Worm (Caenorhabditis elegans) whole organism, L3 larva: ENCODE results near the gene R08C7.8.

Source experiments
- R02D3.7 ChIP-seq: fragments of 150-350 bp; optimal IDR thresholded peaks from 2 replicates; lab custom pipeline; 2014; ENCODE audit warnings: missing biosample characterization, missing genetic modification characterization
- ZK546.5 ChIP-seq: sonication (generic microtip); optimal IDR thresholded peaks from 2 replicates; lab custom pipeline; 2017; ENCODE audit warnings: missing biosample characterization, missing genetic modification characterization
- aly-2 ChIP-seq: fragments of 150-350 bp; optimal IDR thresholded peaks from 2 replicates; lab custom pipeline; 2014; ENCODE audit warnings: missing biosample characterization, missing genetic modification characterization
- ama-1 ChIP-seq: fragments of 150-350 bp; optimal IDR thresholded peaks from 2 replicates; lab custom pipeline; 2018
- ceh-16 ChIP-seq: sonication (generic microtip); optimal IDR thresholded peaks from 2 replicates; lab custom pipeline; 2017; ENCODE audit warnings: missing biosample characterization, missing genetic modification characterization
- ceh-28 ChIP-seq: fragments of 150-350 bp; optimal IDR thresholded peaks from 2 replicates; lab custom pipeline; 2014; ENCODE audit warnings: missing biosample characterization, missing genetic modification reagents, missing genetic modification characterization
- ceh-82 ChIP-seq: fragments of 150-350 bp; optimal IDR thresholded peaks from 2 replicates; lab custom pipeline; 2014; ENCODE audit warnings: missing biosample characterization, missing genetic modification characterization
- ceh-9 ChIP-seq: sonication (generic microtip); optimal IDR thresholded peaks from 2 replicates; lab custom pipeline; 2018; ENCODE audit warnings: missing biosample characterization, missing genetic modification characterization
- daf-12 ChIP-seq: fragments of 150-350 bp; optimal IDR thresholded peaks from 2 replicates; lab custom pipeline; 2014; ENCODE audit warnings: missing biosample characterization, missing genetic modification reagents, missing genetic modification characterization
- egl-27 ChIP-seq: sonication (generic microtip); optimal IDR thresholded peaks from 4 replicates; lab custom pipeline; 2017; ENCODE audit warnings: missing biosample characterization, missing genetic modification reagents, missing genetic modification characterization
- egl-5 ChIP-seq: fragments of 150-350 bp; optimal IDR thresholded peaks from 2 replicates; lab custom pipeline; 2017; ENCODE audit warnings: missing biosample characterization, missing genetic modification reagents, missing genetic modification characterization, inconsistent platforms
- elt-1 ChIP-seq: fragments of 150-350 bp; optimal IDR thresholded peaks from 2 replicates; lab custom pipeline; 2014; ENCODE audit warnings: missing biosample characterization, missing genetic modification characterization
- elt-2 ChIP-seq: sonication (generic microtip); optimal IDR thresholded peaks from 2 replicates; lab custom pipeline; 2016; ENCODE audit warnings: missing genetic modification reagents, mild to moderate bottlenecking, missing genetic modification characterization, missing compliant biosample characterization
- elt-3 ChIP-seq, 3 experiments: fragments of 150-350 bp in 1 of 3; sonication (generic microtip) in 2 of 3; optimal IDR thresholded peaks; 2 replicates in 2 of 3; 4 replicates in 1 of 3; lab custom pipeline; 2014 to 2017; ENCODE audit warnings: missing biosample characterization in 3 of 3, missing genetic modification characterization in 3 of 3
- eor-1 ChIP-seq, 2 experiments: fragments of 150-350 bp; optimal IDR thresholded peaks; 2 replicates each; lab custom pipeline; 2014 to 2018; ENCODE audit warnings: missing biosample characterization in 2 of 2, missing genetic modification characterization in 2 of 2
- fkh-10 ChIP-seq: sonication (generic microtip); optimal IDR thresholded peaks from 2 replicates; lab custom pipeline; 2017; ENCODE audit warnings: missing biosample characterization, missing genetic modification reagents, missing genetic modification characterization
- fkh-2 ChIP-seq: fragments of 150-350 bp; optimal IDR thresholded peaks from 2 replicates; lab custom pipeline; 2014; ENCODE audit warnings: missing biosample characterization, missing genetic modification reagents, missing genetic modification characterization
- fos-1 ChIP-seq: fragments of 150-350 bp; optimal IDR thresholded peaks from 2 replicates; lab custom pipeline; 2014; ENCODE audit warnings: missing biosample characterization, missing genetic modification characterization
- hmg-11 ChIP-seq: sonication (generic microtip); optimal IDR thresholded peaks from 2 replicates; lab custom pipeline; 2016; ENCODE audit warnings: missing genetic modification characterization, missing compliant biosample characterization
- jun-1 ChIP-seq: fragments of 150-350 bp; optimal IDR thresholded peaks from 2 replicates; lab custom pipeline; 2014; ENCODE audit warnings: missing biosample characterization, missing genetic modification reagents, missing genetic modification characterization
- lin-15B ChIP-seq: fragments of 150-350 bp; optimal IDR thresholded peaks from 2 replicates; lab custom pipeline; 2014; ENCODE audit warnings: missing biosample characterization, missing genetic modification characterization
- lin-39 ChIP-seq: fragments of 150-350 bp; optimal IDR thresholded peaks from 2 replicates; lab custom pipeline; 2018; ENCODE audit warnings: missing biosample characterization, missing genetic modification reagents, missing genetic modification characterization
- lsy-12 ChIP-seq: sonication (generic microtip); optimal IDR thresholded peaks from 2 replicates; lab custom pipeline; 2016; ENCODE audit warnings: mild to moderate bottlenecking, missing genetic modification characterization, missing compliant biosample characterization
- mdl-1 ChIP-seq: fragments of 150-350 bp; optimal IDR thresholded peaks from 2 replicates; lab custom pipeline; 2014; ENCODE audit warnings: missing biosample characterization, missing genetic modification characterization
- mml-1 ChIP-seq: fragments of 150-350 bp; sonication (generic microtip); optimal IDR thresholded peaks from 3 replicates; lab custom pipeline; 2014; ENCODE audit warnings: missing biosample characterization, missing genetic modification characterization
- nfya-1 ChIP-seq: sonication (generic microtip); optimal IDR thresholded peaks from 2 replicates; lab custom pipeline; 2017; ENCODE audit warnings: missing genetic modification characterization, mild to moderate bottlenecking, missing compliant biosample characterization, antibody characterized with exemption, moderate library complexity; ENCODE audit not compliant: insufficient read depth
- nhr-11 ChIP-seq: fragments of 150-350 bp; optimal IDR thresholded peaks from 2 replicates; lab custom pipeline; 2014; ENCODE audit warnings: missing biosample characterization, missing genetic modification characterization
- nhr-12 ChIP-seq: fragments of 150-350 bp; optimal IDR thresholded peaks from 2 replicates; lab custom pipeline; 2014; ENCODE audit warnings: missing biosample characterization, missing genetic modification characterization
- nhr-23 ChIP-seq: fragments of 150-350 bp; optimal IDR thresholded peaks from 2 replicates; lab custom pipeline; 2014; ENCODE audit warnings: missing biosample characterization, missing genetic modification reagents, missing genetic modification characterization
- nhr-237 ChIP-seq: fragments of 150-350 bp; optimal IDR thresholded peaks from 2 replicates; lab custom pipeline; 2014; ENCODE audit warnings: missing biosample characterization, missing genetic modification characterization
- nhr-25 ChIP-seq: sonication (generic microtip); optimal IDR thresholded peaks from 2 replicates; lab custom pipeline; 2017; ENCODE audit warnings: missing biosample characterization, missing genetic modification characterization
- nhr-28 ChIP-seq: fragments of 150-350 bp; optimal IDR thresholded peaks from 2 replicates; lab custom pipeline; 2014; ENCODE audit warnings: missing biosample characterization, missing genetic modification characterization
- nhr-43 ChIP-seq: sonication (generic microtip); optimal IDR thresholded peaks from 2 replicates; lab custom pipeline; 2016; ENCODE audit warnings: mild to moderate bottlenecking, missing genetic modification characterization, missing compliant biosample characterization; ENCODE audit not compliant: poor library complexity, severe bottlenecking
- nhr-67 ChIP-seq: fragments of 150-350 bp; optimal IDR thresholded peaks from 2 replicates; lab custom pipeline; 2014; ENCODE audit warnings: missing biosample characterization, missing genetic modification characterization
- nhr-76 ChIP-seq: fragments of 150-350 bp; sonication (generic microtip); optimal IDR thresholded peaks from 5 replicates; lab custom pipeline; 2014; ENCODE audit warnings: missing biosample characterization, missing genetic modification characterization
- nhr-77 ChIP-seq: fragments of 150-350 bp; optimal IDR thresholded peaks from 2 replicates; lab custom pipeline; 2014; ENCODE audit warnings: missing biosample characterization, missing genetic modification characterization
- pha-4 ChIP-seq: fragments of 150-350 bp; optimal IDR thresholded peaks from 2 replicates; lab custom pipeline; 2014; ENCODE audit warnings: missing biosample characterization, missing genetic modification reagents, missing genetic modification characterization
- pqm-1 ChIP-seq: fragments of 150-350 bp; optimal IDR thresholded peaks from 2 replicates; lab custom pipeline; 2017; ENCODE audit warnings: missing biosample characterization, missing genetic modification characterization, inconsistent platforms
- sea-2 ChIP-seq: fragments of 150-350 bp; sonication (generic microtip); optimal IDR thresholded peaks from 4 replicates; lab custom pipeline; 2014; ENCODE audit warnings: missing biosample characterization, missing genetic modification reagents, missing genetic modification characterization
- skn-1 ChIP-seq: fragments of 150-350 bp; optimal IDR thresholded peaks from 2 replicates; lab custom pipeline; 2014; ENCODE audit warnings: missing biosample characterization, missing genetic modification characterization
- snpc-4 ChIP-seq: fragments of 150-350 bp; optimal IDR thresholded peaks from 2 replicates; lab custom pipeline; 2014; ENCODE audit warnings: missing biosample characterization, missing genetic modification characterization
- tbx-2 ChIP-seq: sonication (generic microtip); optimal IDR thresholded peaks from 2 replicates; lab custom pipeline; 2016; ENCODE audit warnings: mild to moderate bottlenecking, missing genetic modification characterization, missing compliant biosample characterization
- unc-39 ChIP-seq: sonication (generic microtip); optimal IDR thresholded peaks from 4 replicates; lab custom pipeline; 2017; ENCODE audit warnings: missing biosample characterization, missing genetic modification characterization
- unc-62 ChIP-seq: fragments of 150-350 bp; sonication (generic microtip); optimal IDR thresholded peaks from 4 replicates; lab custom pipeline; 2014; ENCODE audit warnings: missing biosample characterization, missing genetic modification reagents, missing genetic modification characterization
- zag-1 ChIP-seq: fragments of 150-350 bp; optimal IDR thresholded peaks from 2 replicates; lab custom pipeline; 2014; ENCODE audit warnings: missing biosample characterization, missing genetic modification characterization
- ztf-11 ChIP-seq: fragments of 150-350 bp; optimal IDR thresholded peaks from 2 replicates; lab custom pipeline; 2014; ENCODE audit warnings: missing biosample characterization, missing genetic modification characterization
- ztf-4 ChIP-seq: fragments of 150-350 bp; optimal IDR thresholded peaks from 2 replicates; lab custom pipeline; 2014; ENCODE audit warnings: missing biosample characterization, missing genetic modification characterization

R08C7.8 gene

ce11 chrIV:4410526-4410925 is 23.8 kb downstream of the R08C7.8 start:
- no peak for TF ChIP-seq pqm-1 (tag; lab: Kevin White, UChicago)
- TF ChIP-seq elt-1 (tag; lab: Kevin White, UChicago) = no peak
- TF ChIP-seq hmg-11 (tag; lab: Kevin White, UChicago) = no peak
- TF ChIP-seq nhr-67 (tag; lab: Kevin White, UChicago) = no peak
- TF ChIP-seq nfya-1 (tag; lab: Kevin White, UChicago) = no peak
- no peak for TF ChIP-seq nhr-12 (tag; lab: Kevin White, UChicago)
- TF ChIP-seq ztf-11 = no peak
- TF ChIP-seq egl-5 (tag; lab: Kevin White, UChicago) = no peak
- TF ChIP-seq ceh-16 (tag; lab: Kevin White, UChicago) = no peak
- no peak for TF ChIP-seq mdl-1
- no peak for TF ChIP-seq ztf-4
- TF ChIP-seq lin-15B = no peak
- TF ChIP-seq elt-3 (tag; optimal IDR thresholded peaks at IDR 0.05; lab: Kevin White, UChicago) = no peak

- TF ChIP-seq ama-1 (lab: Kevin White, UChicago) (peak; percentile 15), jun-1 (tag; lab: Kevin White, UChicago) (no peak), ceh-16 (tag; lab: Kevin White, UChicago) (no peak), nhr-77 (tag; lab: Kevin White, UChicago) (no peak), nhr-67 (tag; lab: Kevin White, UChicago) (no peak)
Observed at ce11 chrIV:4408714-4409113, 25.6 kb downstream of the R08C7.8 start.

ce11 chrIV:4407055-4407461 is 27.3 kb downstream of the R08C7.8 start:
- TF ChIP-seq ama-1 (lab: Kevin White, UChicago) = peak; percentile 37
- TF ChIP-seq lin-39 (tag; lab: Kevin White, UChicago) = no peak
- peak; percentile 94 for TF ChIP-seq pha-4 (tag; lab: Kevin White, UChicago)
- TF ChIP-seq nhr-12 (tag; lab: Kevin White, UChicago) = no peak
- peak; percentile 19 for TF ChIP-seq ceh-28 (tag; lab: Kevin White, UChicago)
- TF ChIP-seq hmg-11 (tag; lab: Kevin White, UChicago) = no peak
- TF ChIP-seq ceh-9 (tag; lab: Kevin White, UChicago) = no peak
- no peak for TF ChIP-seq elt-3 (tag; optimal IDR thresholded peaks at IDR 0.05; lab: Kevin White, UChicago)
- no peak for TF ChIP-seq fos-1 (tag; lab: Kevin White, UChicago)
- TF ChIP-seq daf-12 (tag; lab: Kevin White, UChicago) = no peak
- TF ChIP-seq unc-62 = no peak
- no peak for TF ChIP-seq ZK546.5 (tag; lab: Kevin White, UChicago)
- no peak for TF ChIP-seq lin-15B
- no peak for TF ChIP-seq egl-27
- TF ChIP-seq jun-1 (tag; lab: Kevin White, UChicago) = peak; percentile 47
- no peak for TF ChIP-seq ceh-82 (tag; lab: Kevin White, UChicago)
- no peak for TF ChIP-seq nhr-23
- no peak for TF ChIP-seq mml-1 (tag; lab: Kevin White, UChicago)
- no peak for TF ChIP-seq eor-1 (tag; optimal IDR thresholded peaks at IDR 0.05; lab: Kevin White, UChicago)
- no peak for TF ChIP-seq lsy-12 (tag; lab: Kevin White, UChicago)
- TF ChIP-seq nhr-25 (tag; lab: Kevin White, UChicago) = no peak
- TF ChIP-seq elt-2 = peak; percentile 80
- no peak for TF ChIP-seq aly-2 (tag; lab: Kevin White, UChicago)
- TF ChIP-seq nhr-11 (tag; lab: Kevin White, UChicago) = no peak
- TF ChIP-seq mdl-1 = no peak
- no peak for TF ChIP-seq nhr-67 (tag; lab: Kevin White, UChicago)
- TF ChIP-seq skn-1 (tag; lab: Kevin White, UChicago) = no peak
- TF ChIP-seq nhr-77 (tag; lab: Kevin White, UChicago) = no peak
- TF ChIP-seq fkh-10 (GFP tag; lab: Kevin White, UChicago) = no peak
- TF ChIP-seq elt-1 (tag; lab: Kevin White, UChicago) = no peak
- no peak for TF ChIP-seq nhr-237 (tag; lab: Kevin White, UChicago)
- TF ChIP-seq nhr-76 (tag; lab: Kevin White, UChicago) = no peak
- TF ChIP-seq fkh-2 (tag; lab: Kevin White, UChicago) = no peak
- TF ChIP-seq egl-5 (tag; lab: Kevin White, UChicago) = no peak
- TF ChIP-seq pqm-1 (tag; lab: Kevin White, UChicago) = peak; percentile 88
- TF ChIP-seq ztf-4 = no peak
- no peak for TF ChIP-seq nhr-43 (tag; lab: Kevin White, UChicago)
- TF ChIP-seq ceh-16 (tag; lab: Kevin White, UChicago) = no peak
- no peak for TF ChIP-seq snpc-4 (tag; lab: Kevin White, UChicago)
- no peak for TF ChIP-seq nhr-28 (tag; lab: Kevin White, UChicago)
- TF ChIP-seq unc-39 = no peak
- no peak for TF ChIP-seq ztf-11
- no peak for TF ChIP-seq R02D3.7 (tag; lab: Kevin White, UChicago)
- TF ChIP-seq sea-2 (GFP tag; lab: Kevin White, UChicago) = no peak
- TF ChIP-seq nfya-1 (tag; lab: Kevin White, UChicago) = peak; percentile 60
- no peak for TF ChIP-seq zag-1 (tag; lab: Kevin White, UChicago)
- TF ChIP-seq tbx-2 (tag; lab: Kevin White, UChicago) = no peak
